Worm (Caenorhabditis elegans): ENCODE measurements around the gene T28A11.2.
A peak's percentile ranks its signal among the peaks of the same experiment; 100 is the strongest.

T28A11.2 gene

ce11 chrV:3315308-3315707 lies 35.1 kb downstream of the T28A11.2 start, which contains the start of gene arrd-19 (continued):
- TF ChIP-seq mep-1 (tag; optimal IDR thresholded peaks at IDR 0.05) = no peak
- no peak for TF ChIP-seq madf-5 (GFP tag; IDR thresholded peaks at IDR 0.05)
- TF ChIP-seq hlh-11 (tag; optimal IDR thresholded peaks at IDR 0.05) = peak; percentile 93
- TF ChIP-seq mdl-1 (tag; optimal IDR thresholded peaks at IDR 0.05) = peak in 1 of 2 experiments; percentile 85
- no peak for TF ChIP-seq T26A8.4 (GFP tag; IDR thresholded peaks at IDR 0.05)
- peak; percentile 67; the same call in 1 of the 2 replicates for TF ChIP-seq arid-1 (GFP tag; conservative IDR thresholded peaks at IDR 0.05)
- TF ChIP-seq pqm-1 (tag; optimal IDR thresholded peaks at IDR 0.05) = peak; percentile 32
- no peak for TF ChIP-seq spr-3 (GFP tag; optimal IDR thresholded peaks at IDR 0.05)
- TF ChIP-seq ztf-11 (tag; optimal IDR thresholded peaks at IDR 0.05) = no peak
- no peak for TF ChIP-seq snpc-4 (tag; optimal IDR thresholded peaks at IDR 0.05)
- TF ChIP-seq F26F4.8 (GFP tag; conservative IDR thresholded peaks at IDR 0.05) = no peak
- TF ChIP-seq F44E2.7 (GFP tag; IDR thresholded peaks at IDR 0.05) = no peak
- no peak for TF ChIP-seq gei-8 (GFP tag; optimal IDR thresholded peaks at IDR 0.05)
- TF ChIP-seq F10B5.3 (tag; optimal IDR thresholded peaks at IDR 0.05) = no peak
- no peak for TF ChIP-seq snpc-1.2 (GFP tag; IDR thresholded peaks at IDR 0.05)
- no peak for TF ChIP-seq lin-39 (tag; optimal IDR thresholded peaks at IDR 0.05)
- no peak for TF ChIP-seq daf-12 (tag; optimal IDR thresholded peaks at IDR 0.05)
- TF ChIP-seq tag-97 (GFP tag; IDR thresholded peaks at IDR 0.05) = no peak
- TF ChIP-seq nhr-28 (tag; optimal IDR thresholded peaks at IDR 0.05) = peak; percentile 90
- TF ChIP-seq hmg-1.1 (GFP tag; IDR thresholded peaks at IDR 0.05) = peak; percentile 93
- no peak for TF ChIP-seq sdz-12 (GFP tag; optimal IDR thresholded peaks at IDR 0.05)
- TF ChIP-seq fkh-10 (GFP tag; optimal IDR thresholded peaks at IDR 0.05) = peak; percentile 72
- TF ChIP-seq jun-1 (tag; optimal IDR thresholded peaks at IDR 0.05) = no peak
- TF ChIP-seq fos-1 (tag; optimal IDR thresholded peaks at IDR 0.05) = no peak
- TF ChIP-seq lin-29 (GFP tag; IDR thresholded peaks at IDR 0.05) = peak; percentile 58; the same call in 1 of the 2 replicates
- TF ChIP-seq rbr-2 (tag; optimal IDR thresholded peaks at IDR 0.05) = peak; percentile 56
- TF ChIP-seq daf-16 (GFP tag; optimal IDR thresholded peaks at IDR 0.05) = peak in 1 of 2 experiments; percentile 5
- peak; percentile 62 for TF ChIP-seq daf-16 (tag; optimal IDR thresholded peaks at IDR 0.05)
- no peak for TF ChIP-seq lin-15B (tag; optimal IDR thresholded peaks at IDR 0.05)
- no peak for TF ChIP-seq nhr-102 (tag; optimal IDR thresholded peaks at IDR 0.05)
- peak; percentile 58 for TF ChIP-seq hlh-30 (tag; optimal IDR thresholded peaks at IDR 0.05; ENCODE audit: insufficient read depth)
- peak; percentile 74 for TF ChIP-seq nhr-11 (tag; optimal IDR thresholded peaks at IDR 0.05)
- peak; percentile 72 for TF ChIP-seq mxl-3 (GFP tag; optimal IDR thresholded peaks at IDR 0.05)
- TF ChIP-seq ceh-44 (GFP tag; IDR thresholded peaks at IDR 0.05) = no peak
- no peak for TF ChIP-seq Y105C5A.15 (GFP tag; IDR thresholded peaks at IDR 0.05)
- TF ChIP-seq F37D6.2 (tag; optimal IDR thresholded peaks at IDR 0.05) = peak; percentile 41
- TF ChIP-seq tra-1 (GFP tag; IDR thresholded peaks at IDR 0.05) = no peak
- TF ChIP-seq R02D3.7 (tag; optimal IDR thresholded peaks at IDR 0.05) = no peak
- TF ChIP-seq nhr-42 (GFP tag; IDR thresholded peaks at IDR 0.05) = no peak; the same call in 1 of the 2 replicates
- peak; percentile 66 for TF ChIP-seq dpl-1 (GFP tag; optimal IDR thresholded peaks at IDR 0.05)
- TF ChIP-seq lsy-2 (tag; optimal IDR thresholded peaks at IDR 0.05) = peak; percentile 26 to 79
- no peak for TF ChIP-seq spr-1 (tag; optimal IDR thresholded peaks at IDR 0.05)
- peak; percentile 99 for TF ChIP-seq aha-1 (tag)
- TF ChIP-seq nhr-77 (tag; optimal IDR thresholded peaks at IDR 0.05) = peak; percentile 79
- TF ChIP-seq dmd-8 (GFP tag; IDR thresholded peaks at IDR 0.05) = no peak
- TF ChIP-seq unc-39 (tag; optimal IDR thresholded peaks at IDR 0.05) = no peak
- TF ChIP-seq cey-2 (tag; optimal IDR thresholded peaks at IDR 0.05; ENCODE audit: borderline replicate concordance, insufficient read depth) = no peak
- TF ChIP-seq ztf-7 (tag; optimal IDR thresholded peaks at IDR 0.05) = no peak
- TF ChIP-seq mxl-2 (GFP tag; conservative IDR thresholded peaks at IDR 0.05) = no peak
- no peak for TF ChIP-seq D1046.2 (GFP tag; IDR thresholded peaks at IDR 0.05)
- TF ChIP-seq pha-4 (GFP tag; IDR thresholded peaks at IDR 0.05) = no peak
- TF ChIP-seq pha-4 (tag; optimal IDR thresholded peaks at IDR 0.05) = peak; percentile 54
- TF ChIP-seq mes-2 (tag; optimal IDR thresholded peaks at IDR 0.05; ENCODE audit: poor library complexity, severe bottlenecking) = peak; percentile 80

Measured in whole organism, L4 larva.